Worm (Caenorhabditis elegans): ENCODE measurements around the gene R08F11.4.

DNA sequence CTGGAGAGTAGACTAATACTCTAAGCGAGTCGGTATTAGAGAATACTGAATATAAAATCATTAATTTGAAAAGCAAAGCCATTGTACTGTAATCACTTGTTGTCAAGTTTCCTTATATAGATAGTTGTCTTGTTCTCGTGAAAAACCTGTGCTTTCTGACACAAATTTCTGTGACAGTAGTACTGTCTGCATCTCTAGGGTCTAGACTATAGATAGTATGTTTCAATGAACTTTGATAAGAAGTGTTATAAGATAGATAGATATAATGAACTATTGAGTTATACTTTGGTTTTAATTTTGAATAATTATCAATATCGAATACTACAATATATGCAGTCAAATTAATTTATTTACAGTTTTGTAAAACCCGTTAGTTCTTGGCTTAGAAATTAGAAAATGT, 38.6 kb upstream of the R08F11.4 start, which contains the start of gene ugt-32:
- TF ChIP-seq him-1 (tag; optimal IDR thresholded peaks at IDR 0.05) (no peak), dao-5 (tag; optimal IDR thresholded peaks at IDR 0.05) (no peak), W03F9.2 (tag; optimal IDR thresholded peaks at IDR 0.05) (no peak)

Measured in whole organism, L4/young adult.